Fruit fly (Drosophila melanogaster): Measurements from ENCODE around the gene CG31549.

dm6 chr3R:5660198-5660893 lies 28.4 kb downstream of the CG31549 start, which contains the start of gene Wdr33:
- no peak for TF ChIP-seq CG8478 (optimal IDR thresholded peaks at IDR 0.05)
- TF ChIP-seq CTCF (optimal IDR thresholded peaks at IDR 0.05), result no peak
